Worm (Caenorhabditis elegans) whole organism, young adult: ENCODE data around the gene R07H5.16.

Source experiments
- B0019.2 ChIP-seq: fragments of 200-800 bp; sonication (Bioruptor generic); conservative IDR thresholded peaks from 2 replicates; pipeline ENCODE4 v1.3.6; 2022; ENCODE audit warnings: missing genetic modification reagents, missing genetic modification characterization, missing compliant biosample characterization
- C17E4.6 ChIP-seq: fragments of 200-800 bp; sonication (Bioruptor generic); IDR thresholded peaks from 2 replicates; pipeline ENCODE4 v1.3.6; 2022; ENCODE audit warnings: missing genetic modification reagents, missing genetic modification characterization, missing compliant biosample characterization
- D2030.7 ChIP-seq: fragments of 200-800 bp; sonication (Bioruptor generic); IDR thresholded peaks from 2 replicates; pipeline ENCODE4 v1.3.6; 2022; ENCODE audit warnings: missing genetic modification reagents, missing genetic modification characterization, missing compliant biosample characterization
- F33H1.4 ChIP-seq: fragments of 200-800 bp; sonication (Bioruptor generic); IDR thresholded peaks from 2 replicates; pipeline ENCODE4 v1.3.6; 2022; ENCODE audit warnings: missing genetic modification reagents, missing genetic modification characterization, missing compliant biosample characterization
- T07F8.4 ChIP-seq: sonication (generic microtip); optimal IDR thresholded peaks from 2 replicates; lab custom pipeline; 2016; ENCODE audit warnings: mild to moderate bottlenecking, missing genetic modification characterization, moderate library complexity, missing compliant biosample characterization
- T26A5.8 ChIP-seq: sonication (generic microtip); optimal IDR thresholded peaks from 2 replicates; lab custom pipeline; 2016; ENCODE audit warnings: missing genetic modification characterization, missing compliant biosample characterization
- Y53G8AR.9 ChIP-seq: fragments of 200-800 bp; sonication (Bioruptor generic); conservative IDR thresholded peaks from 2 replicates; pipeline ENCODE4 v1.3.6; 2022; ENCODE audit warnings: missing genetic modification reagents, missing genetic modification characterization, missing compliant biosample characterization
- ZK185.1 ChIP-seq: sonication (generic microtip); optimal IDR thresholded peaks from 2 replicates; lab custom pipeline; 2016; ENCODE audit warnings: mild to moderate bottlenecking, missing genetic modification characterization, missing compliant biosample characterization; ENCODE audit not compliant: poor library complexity, severe bottlenecking
- akir-1 ChIP-seq: fragments of 200-800 bp; sonication (Bioruptor generic); optimal IDR thresholded peaks from 2 replicates; lab custom pipeline; 2018; ENCODE audit warnings: mild to moderate bottlenecking, missing genetic modification characterization, moderate library complexity, missing compliant biosample characterization
- ama-1 ChIP-seq, 3 experiments: fragments of 150-350 bp in 1 of 3; sonication (generic microtip) in 2 of 3; optimal IDR thresholded peaks; 2 replicates each; lab custom pipeline; 2014 to 2018; ENCODE audit warnings: missing biosample characterization in 2 of 3, missing genetic modification characterization in 2 of 3, missing genetic modification reagents in 2 of 3
- attf-3 ChIP-seq: fragments of 200-800 bp; sonication (Bioruptor generic); conservative IDR thresholded peaks from 2 replicates; pipeline ENCODE4 v1.3.6; 2022; ENCODE audit warnings: missing genetic modification reagents, missing genetic modification characterization, missing compliant biosample characterization
- ceh-100 ChIP-seq: fragments of 200-800 bp; sonication (Bioruptor generic); IDR thresholded peaks from 2 replicates; pipeline ENCODE4 v1.3.6; 2022; ENCODE audit warnings: missing genetic modification reagents, missing genetic modification characterization, missing compliant biosample characterization
- chd-7 ChIP-seq: sonication (generic microtip); optimal IDR thresholded peaks from 2 replicates; lab custom pipeline; 2016; ENCODE audit warnings: mild to moderate bottlenecking, missing genetic modification characterization, moderate library complexity, missing compliant biosample characterization
- die-1 ChIP-seq: sonication (generic microtip); optimal IDR thresholded peaks from 2 replicates; lab custom pipeline; 2016; ENCODE audit warnings: missing genotype, mild to moderate bottlenecking, missing genetic modification characterization, missing compliant biosample characterization
- hlh-26 ChIP-seq: fragments of 200-800 bp; sonication (Bioruptor generic); conservative IDR thresholded peaks from 2 replicates; pipeline ENCODE4 v1.3.6; 2022; ENCODE audit warnings: missing genetic modification reagents, missing genetic modification characterization, missing compliant biosample characterization
- hsf-1 ChIP-seq: fragments of 200-800 bp; sonication (Bioruptor generic); IDR thresholded peaks from 2 replicates; pipeline ENCODE4 v1.3.6; 2022; ENCODE audit warnings: missing genetic modification reagents, missing genetic modification characterization, missing compliant biosample characterization
- lag-1 ChIP-seq: fragments of 200-800 bp; sonication (Bioruptor generic); IDR thresholded peaks from 2 replicates; pipeline ENCODE4 v1.3.6; 2022; ENCODE audit warnings: missing genetic modification reagents, missing genetic modification characterization, missing compliant biosample characterization
- let-526 ChIP-seq: fragments of 200-800 bp; sonication (Bioruptor generic); IDR thresholded peaks from 2 replicates; pipeline ENCODE4 v1.3.6; 2022; ENCODE audit warnings: missing genetic modification reagents, missing genetic modification characterization, missing compliant biosample characterization
- lin-26 ChIP-seq: fragments of 200-800 bp; sonication (Bioruptor generic); IDR thresholded peaks from 2 replicates; pipeline ENCODE4 v1.3.6; 2022; ENCODE audit warnings: missing genetic modification reagents, missing genetic modification characterization, missing compliant biosample characterization
- lin-40 ChIP-seq: sonication (generic microtip); optimal IDR thresholded peaks from 2 replicates; lab custom pipeline; 2016; ENCODE audit warnings: missing genetic modification characterization, mild to moderate bottlenecking, missing compliant biosample characterization, missing genotype, missing genetic modification reagents
- madf-10 ChIP-seq: sonication (generic microtip); optimal IDR thresholded peaks from 2 replicates; lab custom pipeline; 2016; ENCODE audit warnings: mild to moderate bottlenecking, missing genetic modification characterization, missing compliant biosample characterization
- madf-3 ChIP-seq: fragments of 200-800 bp; sonication (Bioruptor generic); IDR thresholded peaks from 2 replicates; pipeline ENCODE4 v1.3.6; 2022; ENCODE audit warnings: missing genetic modification reagents, missing genetic modification characterization, missing compliant biosample characterization
- mel-28 ChIP-seq: sonication (generic microtip); optimal IDR thresholded peaks from 2 replicates; lab custom pipeline; 2016; ENCODE audit warnings: borderline replicate concordance, mild to moderate bottlenecking, missing genetic modification characterization, missing compliant biosample characterization
- mes-4 ChIP-seq: sonication (generic microtip); optimal IDR thresholded peaks from 2 replicates; lab custom pipeline; 2016; ENCODE audit warnings: missing genotype, missing genetic modification characterization, missing compliant biosample characterization
- mxl-1 ChIP-seq: sonication (generic microtip); optimal IDR thresholded peaks from 2 replicates; lab custom pipeline; 2016; ENCODE audit warnings: missing genetic modification characterization, missing compliant biosample characterization
- nhr-120 ChIP-seq: fragments of 200-800 bp; sonication (Bioruptor generic); IDR thresholded peaks from 2 replicates; pipeline ENCODE4 v1.3.6; 2022; ENCODE audit warnings: missing genetic modification characterization, missing compliant biosample characterization
- nhr-80 ChIP-seq: sonication (generic microtip); optimal IDR thresholded peaks from 2 replicates; lab custom pipeline; 2016; ENCODE audit warnings: missing genetic modification characterization, missing compliant biosample characterization
- pbrm-1 ChIP-seq: fragments of 200-800 bp; sonication (Bioruptor generic); IDR thresholded peaks from 2 replicates; pipeline ENCODE4 v1.3.6; 2022; ENCODE audit warnings: missing genetic modification reagents, missing genetic modification characterization, missing compliant biosample characterization
- pha-4 ChIP-seq: fragments of 150-350 bp; sonication (generic microtip); optimal IDR thresholded peaks from 2 replicates; lab custom pipeline; 2014; ENCODE audit warnings: missing biosample characterization, missing genetic modification reagents, missing genetic modification characterization
- rec-8 ChIP-seq, 2 experiments: sonication (generic microtip); optimal IDR thresholded peaks; 2 replicates each; lab custom pipeline; 2016; ENCODE audit warnings: mild to moderate bottlenecking in 2 of 2, missing genetic modification characterization in 2 of 2, missing genetic modification reagents in 2 of 2, missing genotype in 2 of 2, missing biosample characterization in 1 of 2, missing compliant biosample characterization in 1 of 2, moderate library complexity in 1 of 2
- snpc-1.1 ChIP-seq: sonication (generic microtip); optimal IDR thresholded peaks from 2 replicates; lab custom pipeline; 2017; ENCODE audit warnings: missing genetic modification characterization, mild to moderate bottlenecking, missing compliant biosample characterization, antibody characterized with exemption, moderate library complexity, missing genotype, missing genetic modification reagents; ENCODE audit not compliant: insufficient read depth
- snpc-1.3 ChIP-seq: sonication (generic microtip); optimal IDR thresholded peaks from 2 replicates; lab custom pipeline; 2017; ENCODE audit warnings: missing genetic modification characterization, mild to moderate bottlenecking, missing compliant biosample characterization, antibody characterized with exemption, moderate library complexity, missing genotype, missing genetic modification reagents; ENCODE audit not compliant: insufficient read depth
- snpc-4 ChIP-seq, 5 experiments: fragments of 150-350 bp in 1 of 5; sonication (generic microtip) in 4 of 5; optimal IDR thresholded peaks; 2 replicates each; lab custom pipeline; 2014 to 2018; ENCODE audit warnings: missing genetic modification characterization in 5 of 5, missing biosample characterization in 3 of 5, antibody characterized with exemption in 2 of 5, mild to moderate bottlenecking in 2 of 5, missing compliant biosample characterization in 2 of 5, missing genotype in 2 of 5, moderate library complexity in 2 of 5, missing genetic modification reagents in 1 of 5
- tbp1 ChIP-seq: fragments of 200-800 bp; sonication (Bioruptor generic); optimal IDR thresholded peaks from 2 replicates; lab custom pipeline; 2018; ENCODE audit warnings: mild to moderate bottlenecking, missing genetic modification characterization, missing compliant biosample characterization
- tbx-9 ChIP-seq: sonication (generic microtip); optimal IDR thresholded peaks from 2 replicates; lab custom pipeline; 2016; ENCODE audit warnings: borderline replicate concordance, missing genetic modification characterization, inconsistent platforms, missing compliant biosample characterization
- tlf-1 ChIP-seq: fragments of 200-800 bp; sonication (Bioruptor generic); optimal IDR thresholded peaks from 2 replicates; lab custom pipeline; 2018; ENCODE audit warnings: mild to moderate bottlenecking, missing genetic modification characterization, missing compliant biosample characterization
- unc-130 ChIP-seq: sonication (generic microtip); optimal IDR thresholded peaks from 2 replicates; lab custom pipeline; 2016; ENCODE audit warnings: missing genetic modification reagents, missing genetic modification characterization, missing compliant biosample characterization
- ztf-22 ChIP-seq: fragments of 200-800 bp; sonication (Bioruptor generic); optimal IDR thresholded peaks from 2 replicates; lab custom pipeline; 2018; ENCODE audit warnings: mild to moderate bottlenecking, missing genetic modification characterization, moderate library complexity, missing compliant biosample characterization

The R07H5.16 gene

ce11 chrIV:11210781-11211256 lies 11.7 kb downstream of the R07H5.16 start, which contains the start of gene adk-1:
Gene adk-1, minus strand, starts transcription at chrIV:11210831.
- TF ChIP-seq T07F8.4 (no peak), attf-3 (peak; percentile 83)

DNA sequence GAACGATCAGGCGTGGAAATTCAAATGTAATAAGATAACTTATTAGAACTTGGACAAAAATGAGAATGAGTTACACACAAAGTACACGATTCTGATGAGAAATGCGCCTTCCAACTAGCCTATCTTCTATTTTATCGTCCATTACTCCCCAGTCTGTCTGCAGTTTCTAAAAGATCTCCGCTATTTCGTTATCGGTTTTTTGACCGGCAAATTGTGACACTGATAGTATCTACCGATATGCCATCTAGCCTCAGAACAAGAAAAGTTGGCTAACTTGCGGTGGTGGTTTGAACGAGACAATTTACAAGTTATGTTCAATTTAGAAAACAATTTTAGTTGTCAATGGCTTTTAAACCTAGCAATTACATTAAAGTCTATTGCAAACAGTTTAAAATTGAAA lies 12.4 kb downstream of the R07H5.16 start:
- TF ChIP-seq ceh-100: no peak
- peak; percentile 70 for TF ChIP-seq nhr-80 (tag; lab: Kevin White, UChicago)
- TF ChIP-seq akir-1 (GFP tag; lab: Kevin White, UChicago): no peak
- no peak for TF ChIP-seq snpc-1.1 (tag; lab: Kevin White, UChicago)

- TF ChIP-seq hsf-1 (GFP tag; lab: Robert Waterston, UW): no peak
- TF ChIP-seq T26A5.8 (tag; lab: Kevin White, UChicago): no peak
- TF ChIP-seq nhr-80 (tag; lab: Kevin White, UChicago): no peak
- TF ChIP-seq ztf-22 (GFP tag; lab: Kevin White, UChicago): no peak
- no peak for TF ChIP-seq lin-40 (tag; lab: Kevin White, UChicago)
- no peak for TF ChIP-seq chd-7 (tag; lab: Kevin White, UChicago)
- TF ChIP-seq nhr-120: no peak
- no peak for TF ChIP-seq let-526 (GFP tag; lab: Robert Waterston, UW)
- TF ChIP-seq D2030.7 (GFP tag; lab: Robert Waterston, UW): no peak
- no peak for TF ChIP-seq rec-8 (tag; optimal IDR thresholded peaks at IDR 0.05; lab: Kevin White, UChicago)
- no peak for TF ChIP-seq madf-10 (tag; lab: Kevin White, UChicago)
- no peak for TF ChIP-seq pbrm-1 (GFP tag; lab: Robert Waterston, UW)
- TF ChIP-seq snpc-4 (GFP tag; optimal IDR thresholded peaks at IDR 0.05; lab: Kevin White, UChicago): no peak
- no peak for TF ChIP-seq snpc-4 (tag; optimal IDR thresholded peaks at IDR 0.05; lab: Kevin White, UChicago)
- no peak for TF ChIP-seq tbp1 (GFP tag; lab: Kevin White, UChicago)
- TF ChIP-seq ZK185.1: no peak
- TF ChIP-seq attf-3: no peak
- no peak for TF ChIP-seq unc-130 (GFP tag; lab: Kevin White, UChicago)
- TF ChIP-seq hlh-26 (GFP tag; lab: Robert Waterston, UW): no peak
- TF ChIP-seq Y53G8AR.9 (GFP tag; lab: Robert Waterston, UW): no peak
These were observed 13.8 kb downstream of the R07H5.16 start for ce11 chrIV:11212978-11213377.

DNA sequence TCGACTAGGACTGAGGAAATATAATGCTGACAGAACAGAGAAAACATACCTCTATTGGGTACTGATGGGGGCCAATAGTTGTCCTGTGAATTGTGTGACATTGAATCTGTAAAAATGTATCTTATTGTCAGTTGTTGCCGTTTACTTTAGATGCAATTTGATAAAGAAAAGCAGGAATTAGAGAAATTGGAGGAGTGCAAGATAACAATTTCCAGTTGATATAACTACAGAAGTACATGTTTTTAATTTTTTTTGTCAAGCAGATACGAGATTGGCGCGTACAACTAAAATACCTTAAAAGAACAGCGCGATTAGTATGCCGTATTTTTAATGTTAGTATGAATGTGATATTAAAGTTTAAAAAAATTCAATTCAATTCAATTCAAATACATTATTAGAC lies 18.9 kb downstream of the R07H5.16 start, which contains the start of gene zip-6:
Gene zip-6 (minus strand): TSS at position 101 of the 400 bp plus-strand sequence.
- TF ChIP-seq let-526 (GFP tag; lab: Robert Waterston, UW) (no peak), ama-1 (optimal IDR thresholded peaks at IDR 0.05; lab: Kevin White, UChicago) (no peak), ama-1 (GFP tag; optimal IDR thresholded peaks at IDR 0.05; lab: Kevin White, UChicago) (no peak), tbx-9 (no peak), snpc-1.3 (tag; lab: Kevin White, UChicago) (no peak), lin-26 (GFP tag; lab: Robert Waterston, UW) (no peak), attf-3 (no peak), snpc-1.1 (tag; lab: Kevin White, UChicago) (no peak), tlf-1 (GFP tag; lab: Kevin White, UChicago) (no peak), B0019.2 (no peak), F33H1.4 (GFP tag; lab: Robert Waterston, UW) (no peak), lag-1 (GFP tag; lab: Robert Waterston, UW) (no peak), die-1 (tag; lab: Kevin White, UChicago) (no peak), mel-28 (no peak), mes-4 (no peak), pha-4 (tag; lab: Kevin White, UChicago) (no peak), madf-3 (no peak), T07F8.4 (no peak), mxl-1 (tag; lab: Kevin White, UChicago) (no peak), C17E4.6 (GFP tag; lab: Robert Waterston, UW) (no peak)
- TF ChIP-seq, all 124 proteins: peak for 0
